Comparison of ENCODE assay signal across 1 worm cellular context in genomic region chrIV:795383-795872, ce11.
TF ChIP-seq lines count a peak whose summit lies in the region.

skr-18 (minus strand) TSS chrIV:795433.

TF ChIP-seq in whole organism, young adult, 124 proteins besides CTCF, POLR2A, EP300 and RAD21 (continued from another document):
- TF ChIP-seq ceh-79 (tag; optimal IDR thresholded peaks at IDR 0.05; lab: Kevin White, UChicago) (no peak), dpff-1 (tag; optimal IDR thresholded peaks at IDR 0.05; lab: Kevin White, UChicago) (no peak), F57C9.4 (tag; optimal IDR thresholded peaks at IDR 0.05; lab: Kevin White, UChicago) (no peak), pbrm-1 (GFP tag; IDR thresholded peaks at IDR 0.05; lab: Robert Waterston, UW) (no peak), F33H1.4 (GFP tag; IDR thresholded peaks at IDR 0.05; lab: Robert Waterston, UW) (no peak), sptf-2 (GFP tag; optimal IDR thresholded peaks at IDR 0.05; lab: Kevin White, UChicago) (no peak)
